Fruit fly (Drosophila melanogaster) whole organism, prepupa: ENCODE results near the gene CG7369.
"Not testable (repeated sequence)": the region's sequence is repeated elsewhere in the genome, so short reads cannot be mapped to it uniquely, and the experiment has no call there.

ENCODE experiments used
- CG11762 ChIP-seq: fragments of 200-800 bp; sonication (Bioruptor generic); optimal IDR thresholded peaks from 3 replicates; lab custom pipeline; 2016; ENCODE audit warnings: missing biosample characterization, missing genetic modification characterization; ENCODE audit not compliant: insufficient read depth
- CG11902 ChIP-seq: fragments of 200-800 bp; sonication (Bioruptor generic); optimal IDR thresholded peaks from 3 replicates; lab custom pipeline; 2016; ENCODE audit warnings: missing biosample characterization, missing genetic modification characterization
- CG15336 ChIP-seq: fragments of 200-800 bp; sonication (Bioruptor generic); IDR thresholded peaks from 2 replicates; pipeline ENCODE4 v1.3.6; 2022; ENCODE audit warnings: missing biosample characterization, missing genetic modification characterization
- CG1621 ChIP-seq: fragments of 200-800 bp; sonication (Bioruptor generic); optimal IDR thresholded peaks from 3 replicates; lab custom pipeline; 2018; ENCODE audit warnings: missing biosample characterization, mild to moderate bottlenecking, missing genetic modification characterization
- CG3032 ChIP-seq: fragments of 200-800 bp; optimal IDR thresholded peaks from 2 replicates; lab custom pipeline; 2019; ENCODE audit warnings: missing biosample characterization, mild to moderate bottlenecking, missing genetic modification characterization, moderate library complexity
- CG31627 ChIP-seq: fragments of 200-800 bp; sonication (Bioruptor generic); optimal IDR thresholded peaks from 3 replicates; lab custom pipeline; 2016; ENCODE audit warnings: missing biosample characterization, missing genetic modification characterization
- CG32006 ChIP-seq: fragments of 200-800 bp; sonication (Bioruptor generic); optimal IDR thresholded peaks from 3 replicates; lab custom pipeline; 2017; ENCODE audit warnings: missing biosample characterization, mild to moderate bottlenecking, missing genetic modification characterization
- CG34406 ChIP-seq: fragments of 200-800 bp; sonication (Bioruptor generic); optimal IDR thresholded peaks from 3 replicates; lab custom pipeline; 2016; ENCODE audit warnings: missing biosample characterization, missing genetic modification characterization
- CG3919 ChIP-seq: fragments of 200-800 bp; sonication (Bioruptor generic); optimal IDR thresholded peaks from 3 replicates; lab custom pipeline; 2016; ENCODE audit warnings: missing biosample characterization, missing genetic modification characterization
- CG6276 ChIP-seq: fragments of 200-800 bp; sonication (Bioruptor generic); optimal IDR thresholded peaks from 2 replicates; lab custom pipeline; 2017; ENCODE audit warnings: missing biosample characterization, mild to moderate bottlenecking, missing genetic modification characterization
- CG6792 ChIP-seq: fragments of 200-800 bp; sonication (Bioruptor generic); optimal IDR thresholded peaks from 3 replicates; lab custom pipeline; 2016; ENCODE audit warnings: missing biosample characterization, missing genetic modification characterization
- CG6808 ChIP-seq: fragments of 200-800 bp; sonication (Bioruptor generic); optimal IDR thresholded peaks from 3 replicates; lab custom pipeline; 2017; ENCODE audit warnings: missing biosample characterization, missing genetic modification characterization, mild to moderate bottlenecking, moderate library complexity, missing genetic modification reagents
- CG7368 ChIP-seq: fragments of 200-800 bp; sonication (Bioruptor generic); optimal IDR thresholded peaks from 3 replicates; lab custom pipeline; 2016; ENCODE audit warnings: missing biosample characterization, missing genetic modification characterization
- CG8119 ChIP-seq: fragments of 200-800 bp; sonication (Bioruptor generic); IDR thresholded peaks from 3 replicates; pipeline ENCODE4 v1.3.6; 2022; ENCODE audit warnings: missing biosample characterization, missing genetic modification characterization
- CG8632 ChIP-seq: fragments of 200-800 bp; sonication (Bioruptor generic); optimal IDR thresholded peaks from 3 replicates; lab custom pipeline; 2016; ENCODE audit warnings: missing biosample characterization, missing genetic modification characterization
- CG9139 ChIP-seq: fragments of 200-800 bp; sonication (Bioruptor generic); optimal IDR thresholded peaks from 3 replicates; lab custom pipeline; 2017; ENCODE audit warnings: missing biosample characterization, mild to moderate bottlenecking, missing genetic modification characterization
- Eip78C ChIP-seq: fragments of 200-800 bp; sonication (Bioruptor generic); peaks from one replicate; lab custom pipeline; 2016; ENCODE audit warnings: missing biosample characterization, missing genetic modification characterization
- Eip93F ChIP-seq: fragments of 200-800 bp; sonication (Bioruptor generic); optimal IDR thresholded peaks from 2 replicates; lab custom pipeline; 2016; ENCODE audit warnings: missing biosample characterization, mild to moderate bottlenecking, missing genetic modification characterization
- Gug ChIP-seq: fragments of 200-800 bp; sonication (Bioruptor generic); IDR thresholded peaks from 2 replicates; pipeline ENCODE4 v1.3.6; 2022; ENCODE audit warnings: missing biosample characterization, missing genetic modification characterization
- Hr38 ChIP-seq: sonication (Bioruptor generic); optimal IDR thresholded peaks from 2 replicates; lab custom pipeline; 2016; ENCODE audit warnings: missing biosample characterization, missing genetic modification characterization
- Hr39 ChIP-seq: fragments of 200-800 bp; sonication (Bioruptor generic); optimal IDR thresholded peaks from 2 replicates; lab custom pipeline; 2016; ENCODE audit warnings: missing biosample characterization, missing genetic modification characterization
- Hr4 ChIP-seq: fragments of 200-800 bp; sonication (Bioruptor generic); optimal IDR thresholded peaks from 3 replicates; lab custom pipeline; 2016; ENCODE audit warnings: missing biosample characterization, missing genetic modification characterization
- Lpt ChIP-seq: fragments of 200-800 bp; sonication (Bioruptor generic); optimal IDR thresholded peaks from 3 replicates; lab custom pipeline; 2016; ENCODE audit warnings: missing biosample characterization, missing genetic modification characterization
- Met ChIP-seq: fragments of 200-800 bp; sonication (Bioruptor generic); optimal IDR thresholded peaks from 3 replicates; lab custom pipeline; 2016; ENCODE audit warnings: missing biosample characterization, missing genetic modification characterization
- OdsH ChIP-seq: fragments of 200-800 bp; sonication (Bioruptor generic); optimal IDR thresholded peaks from 3 replicates; lab custom pipeline; 2016; ENCODE audit warnings: missing biosample characterization, missing genetic modification characterization
- Smox ChIP-seq: fragments of 200-800 bp; sonication (Bioruptor generic); optimal IDR thresholded peaks from 3 replicates; lab custom pipeline; 2016; ENCODE audit warnings: missing biosample characterization, missing genetic modification characterization
- Sox102F ChIP-seq: fragments of 200-800 bp; sonication (Bioruptor generic); optimal IDR thresholded peaks from 2 replicates; lab custom pipeline; 2016; ENCODE audit warnings: missing biosample characterization, mild to moderate bottlenecking, missing genetic modification characterization
- acj6 ChIP-seq: fragments of 200-800 bp; sonication (Bioruptor generic); optimal IDR thresholded peaks from 3 replicates; lab custom pipeline; 2016; ENCODE audit warnings: missing biosample characterization, missing genetic modification characterization
- dac ChIP-seq: fragments of 200-800 bp; sonication (Bioruptor generic); optimal IDR thresholded peaks from 2 replicates; lab custom pipeline; 2017; ENCODE audit warnings: missing biosample characterization, mild to moderate bottlenecking, missing genetic modification characterization
- eg ChIP-seq: fragments of 200-800 bp; sonication (Bioruptor generic); IDR thresholded peaks from 3 replicates; pipeline ENCODE4 v1.3.6; 2022; ENCODE audit warnings: missing biosample characterization, missing genetic modification characterization
- esn ChIP-seq: fragments of 200-800 bp; sonication (Bioruptor generic); optimal IDR thresholded peaks from 2 replicates; lab custom pipeline; 2016; ENCODE audit warnings: missing biosample characterization, mild to moderate bottlenecking, missing genetic modification characterization, moderate library complexity
- fd59A ChIP-seq: fragments of 200-800 bp; sonication (Bioruptor generic); optimal IDR thresholded peaks from 2 replicates; lab custom pipeline; 2017; ENCODE audit warnings: missing biosample characterization, mild to moderate bottlenecking, missing genetic modification characterization, missing genetic modification reagents
- fd85E ChIP-seq: fragments of 200-800 bp; sonication (Bioruptor generic); optimal IDR thresholded peaks from 3 replicates; lab custom pipeline; 2016; ENCODE audit warnings: missing biosample characterization, missing genetic modification characterization
- fkh ChIP-seq: fragments of 200-800 bp; sonication (Bioruptor generic); optimal IDR thresholded peaks from 3 replicates; lab custom pipeline; 2017; ENCODE audit warnings: missing biosample characterization, mild to moderate bottlenecking, missing genetic modification characterization, moderate library complexity
- lz ChIP-seq: fragments of 200-800 bp; sonication (Bioruptor generic); optimal IDR thresholded peaks from 3 replicates; lab custom pipeline; 2016; ENCODE audit warnings: missing biosample characterization, missing genetic modification characterization
- pdm3 ChIP-seq: fragments of 200-800 bp; sonication (Bioruptor generic); optimal IDR thresholded peaks from 3 replicates; lab custom pipeline; 2016; ENCODE audit warnings: missing biosample characterization, missing genetic modification characterization
- salr ChIP-seq, 2 experiments: fragments of 200-800 bp; sonication (Bioruptor generic); optimal IDR thresholded peaks; 3 replicates each; lab custom pipeline; 2016 to 2018; ENCODE audit warnings: missing biosample characterization in 2 of 2, missing genetic modification characterization in 2 of 2, mild to moderate bottlenecking in 1 of 2
- spab ChIP-seq: fragments of 200-800 bp; sonication (Bioruptor generic); optimal IDR thresholded peaks from 2 replicates; lab custom pipeline; 2017; ENCODE audit warnings: missing biosample characterization, mild to moderate bottlenecking, missing genetic modification characterization, missing genetic modification reagents
- ss ChIP-seq, 2 experiments: fragments of 200-800 bp; sonication (Bioruptor generic); optimal IDR thresholded peaks; 2 replicates in 1 of 2; 3 replicates in 1 of 2; lab custom pipeline; 2017 to 2018; ENCODE audit warnings: mild to moderate bottlenecking in 2 of 2, missing biosample characterization in 2 of 2, missing genetic modification characterization in 2 of 2, moderate library complexity in 1 of 2
- svp ChIP-seq: fragments of 200-800 bp; sonication (Bioruptor generic); peaks from one replicate; lab custom pipeline; 2016; ENCODE audit warnings: missing biosample characterization, missing genetic modification characterization
- vri ChIP-seq: fragments of 200-800 bp; sonication (Bioruptor generic); optimal IDR thresholded peaks from 3 replicates; lab custom pipeline; 2016; ENCODE audit warnings: missing biosample characterization, mild to moderate bottlenecking, missing genetic modification characterization

Gene CG7369

DNA sequence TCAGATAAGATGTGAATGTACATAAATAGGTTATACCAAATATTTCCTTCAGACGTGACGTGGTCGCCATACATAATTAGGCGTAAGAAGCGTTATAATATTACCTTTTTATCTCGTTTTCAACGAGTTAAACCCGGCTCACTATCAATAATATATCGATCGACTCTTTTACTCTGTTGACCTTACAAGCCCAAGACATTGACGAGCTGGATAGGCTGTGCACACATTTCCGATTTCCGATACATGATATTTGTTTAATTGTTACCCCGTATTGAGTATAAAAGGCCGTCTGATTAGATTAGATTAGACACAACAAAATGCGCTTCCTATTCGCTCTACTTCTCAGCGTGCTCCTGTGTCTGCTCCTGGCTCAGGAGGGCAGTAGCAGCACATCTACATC, 44.7 kb upstream of the CG7369 start, which contains the start of gene CG32453:
TSS of gene CG32453 (plus strand) at position 301 of the 400 bp plus-strand sequence.
- not testable (repeated sequence) for TF ChIP-seq fd85E (GFP tag; lab: Kevin White, UChicago); CG8119; CG6808

DNA sequence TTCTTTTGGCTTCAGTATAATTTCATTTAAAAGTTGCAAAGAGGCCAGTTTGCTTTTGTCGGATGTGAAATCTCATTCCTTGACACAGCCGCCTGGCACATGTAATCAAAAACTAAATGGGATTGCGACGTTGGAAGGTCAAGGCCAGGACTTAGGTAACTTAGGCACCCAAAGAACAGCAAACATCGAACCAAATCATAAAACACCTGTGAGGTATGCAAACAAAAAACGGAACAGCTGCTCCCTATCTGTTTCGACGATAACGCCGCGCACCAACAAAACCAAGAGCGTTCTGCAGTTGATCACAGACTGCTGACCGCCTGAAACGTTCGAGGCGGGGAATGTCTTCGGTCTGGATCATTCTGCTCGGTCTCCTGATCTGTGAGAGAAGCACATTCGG, 42.5 kb upstream of the CG7369 start, which contains the start of gene CG45116:
TSS of gene CG45116 (plus strand) at position 301 of the 400 bp plus-strand sequence.
- TF ChIP-seq CG11902 (GFP tag; lab: Kevin White, UChicago), result no peak
- no peak for TF ChIP-seq Smox (GFP tag; lab: Kevin White, UChicago)
- peak; percentile 46 for TF ChIP-seq fkh (GFP tag; lab: Kevin White, UChicago)

DNA sequence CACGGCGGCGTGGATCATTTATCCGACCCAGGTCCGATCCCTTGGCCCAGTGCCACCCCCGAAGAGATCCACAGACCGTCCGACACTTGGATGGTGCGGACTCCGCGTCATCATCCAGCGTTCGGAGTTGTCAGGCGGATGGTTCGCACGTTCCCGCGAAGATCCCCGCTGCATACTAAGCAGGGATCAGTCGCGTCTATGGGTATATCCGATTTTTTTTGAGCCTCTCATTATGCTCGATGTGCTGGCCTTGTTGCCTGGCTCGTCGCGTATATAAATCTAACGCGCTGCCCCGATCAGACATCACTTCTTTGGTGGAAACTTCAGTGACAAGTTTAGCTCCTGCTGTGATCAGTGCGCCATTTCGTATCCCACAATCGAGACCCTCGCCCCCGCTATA, 29.7 kb upstream of the CG7369 start, which contains the start of gene CG11370:
TSS of gene CG11370 (plus strand) at position 301 of the 400 bp plus-strand sequence.
- TF ChIP-seq spab (no peak), Gug (GFP tag; lab: Robert Waterston, UW) (no peak), CG32006 (GFP tag; lab: Kevin White, UChicago) (no peak), fkh (GFP tag; lab: Kevin White, UChicago) (no peak), acj6 (GFP tag; lab: Kevin White, UChicago) (no peak), fd85E (GFP tag; lab: Kevin White, UChicago) (no peak), dac (GFP tag; lab: Kevin White, UChicago) (no peak), esn (GFP tag; lab: Kevin White, UChicago) (no peak), Eip78C (GFP tag; lab: Kevin White, UChicago) (no peak), OdsH (GFP tag; lab: Kevin White, UChicago) (no peak), CG8632 (GFP tag; lab: Kevin White, UChicago) (no peak), CG1621 (no peak), CG15336 (GFP tag; lab: Robert Waterston, UW) (no peak), Sox102F (GFP tag; lab: Kevin White, UChicago) (no peak)

DNA sequence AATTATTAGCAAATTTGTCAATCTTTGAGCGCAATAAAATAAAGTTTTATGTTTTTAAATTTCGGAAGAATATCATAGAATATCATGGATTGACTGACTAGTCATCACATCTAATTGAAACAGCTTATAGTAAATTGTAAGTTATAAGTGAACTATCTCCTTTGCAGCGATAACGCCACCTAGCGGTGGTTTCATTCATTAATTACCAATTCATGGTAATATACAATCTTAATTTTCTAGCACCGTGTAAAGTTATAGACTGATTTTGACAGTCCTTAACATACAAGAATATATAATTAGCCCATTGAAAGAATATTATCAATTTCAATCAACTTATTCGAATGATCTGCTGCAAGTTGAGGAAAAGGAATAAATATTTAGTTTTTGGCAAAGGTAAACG, 28.0 kb upstream of the CG7369 start:
- TF ChIP-seq Eip78C (GFP tag; lab: Kevin White, UChicago), result peak; percentile 4
- no peak for TF ChIP-seq CG9139

- TF ChIP-seq fd85E (GFP tag; lab: Kevin White, UChicago) (no peak), CG11762 (peak; percentile 24), CG1621 (peak; percentile 50), Hr38 (GFP tag; lab: Kevin White, UChicago) (no peak), CG3919 (GFP tag; lab: Kevin White, UChicago) (peak; percentile 72), vri (GFP tag; lab: Kevin White, UChicago) (no peak), fd59A (GFP tag; lab: Kevin White, UChicago) (peak; percentile 6), CG6792 (GFP tag; lab: Kevin White, UChicago) (peak; percentile 34), acj6 (GFP tag; lab: Kevin White, UChicago) (peak; percentile 73), OdsH (GFP tag; lab: Kevin White, UChicago) (peak; percentile 77), svp (no peak), CG15336 (GFP tag; lab: Robert Waterston, UW) (no peak), CG34406 (GFP tag; lab: Kevin White, UChicago) (peak; percentile 48), CG7368 (GFP tag; lab: Kevin White, UChicago) (peak; percentile 43), Met (no peak), esn (GFP tag; lab: Kevin White, UChicago) (peak; percentile 79), CG6276 (GFP tag; lab: Kevin White, UChicago) (no peak), CG31627 (peak; percentile 71), Gug (GFP tag; lab: Robert Waterston, UW) (peak; percentile 63), CG32006 (GFP tag; lab: Kevin White, UChicago) (peak; percentile 71), Lpt (GFP tag; lab: Kevin White, UChicago) (peak; percentile 38), CG3032 (tag; lab: Kevin White, UChicago) (peak; percentile 62), ss (GFP tag; optimal IDR thresholded peaks at IDR 0.05; lab: Kevin White, UChicago) (no peak), Eip93F (GFP tag; lab: Kevin White, UChicago) (peak; percentile 19), fkh (GFP tag; lab: Kevin White, UChicago) (no peak), salr (GFP tag; optimal IDR thresholded peaks at IDR 0.05; lab: Kevin White, UChicago) (peak in 1 of 2 experiments; percentile 70), lz (GFP tag; lab: Kevin White, UChicago) (peak; percentile 81), Hr4 (GFP tag; lab: Kevin White, UChicago) (peak; percentile 76), pdm3 (GFP tag; lab: Kevin White, UChicago) (peak; percentile 80), Hr39 (peak; percentile 71), CG6808 (no peak), eg (peak; percentile 85)
Observed at dm6 chr3L:22717137-22717767, 24.3 kb upstream of the CG7369 start, which contains the start of the genes ArfGAP3 and CG32452. Gene ArfGAP3, minus strand, starts transcription at chr3L:22717577. Gene CG32452, plus strand, starts transcription at chr3L:22717728.
